Fruit fly (Drosophila melanogaster) whole organism, embryonic: ENCODE results near the gene CG33095.

Experiments used
- Bgb ChIP-seq: fragments of 200-800 bp; sonication (Bioruptor generic); IDR thresholded peaks from 2 replicates; pipeline ENCODE4 v1.3.6; 2022; ENCODE audit warnings: missing biosample characterization, missing genetic modification characterization; ENCODE audit not compliant: partially characterized antibody
- CG10267 ChIP-seq: fragments of 200-800 bp; sonication (Bioruptor generic); optimal IDR thresholded peaks from 2 replicates; lab custom pipeline; 2018; ENCODE audit warnings: missing biosample characterization, mild to moderate bottlenecking, missing genetic modification characterization, moderate library complexity
- CG11398 ChIP-seq: fragments of 200-800 bp; sonication (Bioruptor generic); optimal IDR thresholded peaks from 2 replicates; lab custom pipeline; 2016; ENCODE audit warnings: missing biosample characterization, missing genetic modification characterization
- CG11695 ChIP-seq: fragments of 200-800 bp; sonication (Bioruptor generic); IDR thresholded peaks from 3 replicates; pipeline ENCODE4 v1.3.6; 2022; ENCODE audit warnings: missing biosample characterization, missing genetic modification characterization
- CG12299 ChIP-seq: fragments of 200-800 bp; sonication (Bioruptor generic); optimal IDR thresholded peaks from 2 replicates; lab custom pipeline; 2018; ENCODE audit warnings: missing biosample characterization, mild to moderate bottlenecking, missing genetic modification characterization
- CG13624 ChIP-seq: fragments of 200-800 bp; sonication (Bioruptor generic); optimal IDR thresholded peaks from 2 replicates; lab custom pipeline; 2016; ENCODE audit warnings: missing biosample characterization, missing genetic modification characterization
- CG14710 ChIP-seq: fragments of 200-800 bp; sonication (Bioruptor generic); optimal IDR thresholded peaks from 3 replicates; lab custom pipeline; 2019; ENCODE audit warnings: missing biosample characterization, mild to moderate bottlenecking, missing genetic modification characterization, moderate library complexity
- CG15514 ChIP-seq: fragments of 200-800 bp; sonication (Bioruptor generic); optimal IDR thresholded peaks from 3 replicates; lab custom pipeline; 2017; ENCODE audit warnings: missing biosample characterization, missing genetic modification characterization, mild to moderate bottlenecking, moderate library complexity, missing genetic modification reagents
- CG1603 ChIP-seq: fragments of 200-800 bp; sonication (Bioruptor generic); optimal IDR thresholded peaks from 2 replicates; lab custom pipeline; 2019; ENCODE audit warnings: missing biosample characterization, mild to moderate bottlenecking, missing genetic modification characterization, moderate library complexity
- CG1647 ChIP-seq: fragments of 200-800 bp; sonication (Bioruptor generic); optimal IDR thresholded peaks from 3 replicates; lab custom pipeline; 2016; ENCODE audit warnings: missing biosample characterization, missing genetic modification characterization
- CG17186 ChIP-seq: fragments of 200-800 bp; sonication (Bioruptor generic); optimal IDR thresholded peaks from 3 replicates; lab custom pipeline; 2017; ENCODE audit warnings: missing biosample characterization, missing genetic modification reagents, missing genetic modification characterization
- CG17568 ChIP-seq: fragments of 200-800 bp; sonication (Bioruptor generic); optimal IDR thresholded peaks from 2 replicates; lab custom pipeline; 2018; ENCODE audit warnings: missing biosample characterization, mild to moderate bottlenecking, missing genetic modification characterization, moderate library complexity
- CG30020 ChIP-seq: fragments of 200-800 bp; optimal IDR thresholded peaks from 2 replicates; lab custom pipeline; 2019; ENCODE audit warnings: missing biosample characterization, mild to moderate bottlenecking, missing genetic modification characterization, moderate library complexity
- CG31441 ChIP-seq: fragments of 200-800 bp; sonication (Bioruptor generic); IDR thresholded peaks from 2 replicates; pipeline ENCODE4 v1.3.6; 2022; ENCODE audit warnings: missing biosample characterization, missing genetic modification characterization
- CG3163 ChIP-seq: fragments of 200-800 bp; sonication (Bioruptor generic); optimal IDR thresholded peaks from 3 replicates; lab custom pipeline; 2016; ENCODE audit warnings: missing biosample characterization, missing genetic modification characterization
- CG32767 ChIP-seq: fragments of 200-800 bp; sonication (Bioruptor generic); IDR thresholded peaks from 2 replicates; pipeline ENCODE4 v1.3.6; 2022; ENCODE audit warnings: missing biosample characterization, missing genetic modification characterization
- CG34422 ChIP-seq: fragments of 200-800 bp; sonication (Bioruptor generic); IDR thresholded peaks from 3 replicates; pipeline ENCODE4 v1.3.6; 2022; ENCODE audit warnings: missing biosample characterization, missing genetic modification characterization
- CG4617 ChIP-seq: fragments of 200-800 bp; sonication (Bioruptor generic); optimal IDR thresholded peaks from 3 replicates; lab custom pipeline; 2016; ENCODE audit warnings: missing biosample characterization, missing genetic modification characterization, borderline replicate concordance
- CG4730 ChIP-seq: fragments of 200-800 bp; sonication (Bioruptor generic); IDR thresholded peaks from 2 replicates; pipeline ENCODE4 v1.3.6; 2022; ENCODE audit warnings: missing biosample characterization, missing genetic modification characterization
- CG4854 ChIP-seq: fragments of 200-800 bp; sonication (Bioruptor generic); optimal IDR thresholded peaks from 2 replicates; lab custom pipeline; 2016; ENCODE audit warnings: missing biosample characterization, missing genetic modification characterization, inconsistent platforms
- CG6854 ChIP-seq: fragments of 200-800 bp; sonication (Bioruptor generic); optimal IDR thresholded peaks from 3 replicates; lab custom pipeline; 2017; ENCODE audit warnings: missing biosample characterization, mild to moderate bottlenecking, missing genetic modification characterization
- CG7556 ChIP-seq: fragments of 200-800 bp; sonication (Bioruptor generic); optimal IDR thresholded peaks from 2 replicates; lab custom pipeline; 2017; ENCODE audit warnings: missing biosample characterization, mild to moderate bottlenecking, missing genetic modification characterization
- CG8281 ChIP-seq: fragments of 200-800 bp; sonication (Bioruptor generic); optimal IDR thresholded peaks from 2 replicates; lab custom pipeline; 2018; ENCODE audit warnings: missing biosample characterization, mild to moderate bottlenecking, missing genetic modification characterization, moderate library complexity
- D19A ChIP-seq: fragments of 200-800 bp; optimal IDR thresholded peaks from 3 replicates; lab custom pipeline; 2019; ENCODE audit warnings: missing biosample characterization, mild to moderate bottlenecking, missing genetic modification characterization, moderate library complexity
- Dbx ChIP-seq: fragments of 200-800 bp; sonication (Bioruptor generic); IDR thresholded peaks from 3 replicates; pipeline ENCODE4 v1.3.6; 2022; ENCODE audit warnings: missing biosample characterization, missing genetic modification characterization
- Dek ChIP-seq: fragments of 200-800 bp; sonication (Bioruptor generic); optimal IDR thresholded peaks from 3 replicates; lab custom pipeline; 2019; ENCODE audit warnings: missing biosample characterization, mild to moderate bottlenecking, missing genetic modification characterization, moderate library complexity
- Doc3 ChIP-seq: fragments of 200-800 bp; sonication (Bioruptor generic); IDR thresholded peaks from 3 replicates; pipeline ENCODE4 v1.3.6; 2022; ENCODE audit warnings: missing biosample characterization, missing genetic modification characterization; ENCODE audit not compliant: partially characterized antibody
- Ets97D ChIP-seq: fragments of 200-800 bp; sonication (Bioruptor generic); optimal IDR thresholded peaks from 3 replicates; lab custom pipeline; 2016; ENCODE audit warnings: missing biosample characterization, missing genetic modification characterization
- Fer1 ChIP-seq: fragments of 200-800 bp; sonication (Bioruptor generic); optimal IDR thresholded peaks from 2 replicates; lab custom pipeline; 2017; ENCODE audit warnings: missing biosample characterization, mild to moderate bottlenecking, missing genetic modification characterization
- H2.0 ChIP-seq: fragments of 200-800 bp; sonication (Bioruptor generic); IDR thresholded peaks from 2 replicates; pipeline ENCODE4 v1.3.6; 2022; ENCODE audit warnings: missing biosample characterization, missing genetic modification characterization
- Hr51 ChIP-seq, 2 experiments: fragments of 200-800 bp; sonication (Bioruptor generic); optimal IDR thresholded peaks; 2 replicates in 1 of 2; 3 replicates in 1 of 2; lab custom pipeline; 2016 to 2018; ENCODE audit warnings: missing biosample characterization in 2 of 2, missing genetic modification characterization in 2 of 2, mild to moderate bottlenecking in 1 of 2, moderate library complexity in 1 of 2
- MESR4 ChIP-seq: fragments of 200-800 bp; sonication (Bioruptor generic); optimal IDR thresholded peaks from 2 replicates; lab custom pipeline; 2018; ENCODE audit warnings: missing biosample characterization, mild to moderate bottlenecking, missing genetic modification characterization, moderate library complexity
- Ravus ChIP-seq: fragments of 200-800 bp; sonication (Bioruptor generic); IDR thresholded peaks from 2 replicates; pipeline ENCODE4 v1.3.6; 2022; ENCODE audit warnings: missing biosample characterization, missing genetic modification characterization
- Rx ChIP-seq: fragments of 200-800 bp; sonication (Bioruptor generic); IDR thresholded peaks from 2 replicates; pipeline ENCODE4 v1.3.6; 2022; ENCODE audit warnings: missing biosample characterization, missing genetic modification characterization
- YL-1 ChIP-seq: fragments of 200-800 bp; sonication (Bioruptor generic); optimal IDR thresholded peaks from 3 replicates; lab custom pipeline; 2017; ENCODE audit warnings: missing biosample characterization, mild to moderate bottlenecking, missing genetic modification characterization
- bowl ChIP-seq: fragments of 200-800 bp; sonication (Bioruptor generic); IDR thresholded peaks from 2 replicates; pipeline ENCODE4 v1.3.6; 2022; ENCODE audit warnings: missing biosample characterization, missing genetic modification characterization
- chn ChIP-seq: fragments of 200-800 bp; sonication (Bioruptor generic); optimal IDR thresholded peaks from 2 replicates; lab custom pipeline; 2016; ENCODE audit warnings: missing biosample characterization, missing genetic modification characterization
- crc ChIP-seq: fragments of 200-800 bp; sonication (Bioruptor generic); optimal IDR thresholded peaks from 2 replicates; lab custom pipeline; 2016; ENCODE audit warnings: missing biosample characterization, missing genetic modification characterization
- crp ChIP-seq, 2 experiments: fragments of 200-800 bp; sonication (Bioruptor generic); optimal IDR thresholded peaks; 2 replicates in 1 of 2; 3 replicates in 1 of 2; lab custom pipeline; 2017; ENCODE audit warnings: missing biosample characterization in 2 of 2, missing genetic modification characterization in 2 of 2, mild to moderate bottlenecking in 1 of 2, moderate library complexity in 1 of 2
- dan ChIP-seq: fragments of 200-800 bp; sonication (Bioruptor generic); IDR thresholded peaks from 2 replicates; pipeline ENCODE4 v1.3.6; 2022; ENCODE audit warnings: missing biosample characterization, missing genetic modification characterization
- eve ChIP-seq, 2 experiments: fragments of >200 bp; optimal IDR thresholded peaks; 2 replicates each; lab custom pipeline; 2017; ENCODE audit warnings: missing biosample characterization in 2 of 2, missing genetic modification characterization in 2 of 2
- gfzf ChIP-seq: fragments of 200-800 bp; sonication (Bioruptor generic); optimal IDR thresholded peaks from 2 replicates; lab custom pipeline; 2016; ENCODE audit warnings: missing biosample characterization, mild to moderate bottlenecking, missing genetic modification characterization, moderate library complexity
- phol ChIP-seq: fragments of 200-800 bp; sonication (Bioruptor generic); optimal IDR thresholded peaks from 3 replicates; lab custom pipeline; 2018; ENCODE audit warnings: missing biosample characterization, mild to moderate bottlenecking, missing genetic modification characterization, moderate library complexity
- row ChIP-seq: fragments of 200-800 bp; sonication (Bioruptor generic); IDR thresholded peaks from 3 replicates; pipeline ENCODE4 v1.3.6; 2022; ENCODE audit warnings: missing biosample characterization, missing genetic modification characterization
- seq ChIP-seq: fragments of 200-800 bp; sonication (Bioruptor generic); IDR thresholded peaks from 2 replicates; pipeline ENCODE4 v1.3.6; 2022; ENCODE audit warnings: missing biosample characterization, missing genetic modification characterization
- stwl ChIP-seq: fragments of 200-800 bp; sonication (Bioruptor generic); optimal IDR thresholded peaks from 3 replicates; lab custom pipeline; 2018; ENCODE audit warnings: missing biosample characterization, mild to moderate bottlenecking, missing genetic modification characterization, moderate library complexity
- sug ChIP-seq: fragments of 200-800 bp; optimal IDR thresholded peaks from 2 replicates; lab custom pipeline; 2019; ENCODE audit warnings: missing biosample characterization, mild to moderate bottlenecking, missing genetic modification characterization, moderate library complexity
- toy ChIP-seq: fragments of 200-800 bp; sonication (Bioruptor generic); IDR thresholded peaks from 2 replicates; pipeline ENCODE4 v1.3.6; 2022; ENCODE audit warnings: missing biosample characterization, missing genetic modification characterization
- trem ChIP-seq: fragments of 200-800 bp; optimal IDR thresholded peaks from 3 replicates; lab custom pipeline; 2019; ENCODE audit warnings: missing biosample characterization, mild to moderate bottlenecking, missing genetic modification characterization, moderate library complexity
- wek ChIP-seq: fragments of 200-800 bp; sonication (Bioruptor generic); optimal IDR thresholded peaks from 3 replicates; lab custom pipeline; 2018; ENCODE audit warnings: missing biosample characterization, mild to moderate bottlenecking, missing genetic modification characterization, moderate library complexity
- zfh2 ChIP-seq: fragments of 200-800 bp; sonication (Bioruptor generic); optimal IDR thresholded peaks from 2 replicates; lab custom pipeline; 2016; ENCODE audit warnings: missing biosample characterization, missing genetic modification characterization

Gene CG33095

DNA sequence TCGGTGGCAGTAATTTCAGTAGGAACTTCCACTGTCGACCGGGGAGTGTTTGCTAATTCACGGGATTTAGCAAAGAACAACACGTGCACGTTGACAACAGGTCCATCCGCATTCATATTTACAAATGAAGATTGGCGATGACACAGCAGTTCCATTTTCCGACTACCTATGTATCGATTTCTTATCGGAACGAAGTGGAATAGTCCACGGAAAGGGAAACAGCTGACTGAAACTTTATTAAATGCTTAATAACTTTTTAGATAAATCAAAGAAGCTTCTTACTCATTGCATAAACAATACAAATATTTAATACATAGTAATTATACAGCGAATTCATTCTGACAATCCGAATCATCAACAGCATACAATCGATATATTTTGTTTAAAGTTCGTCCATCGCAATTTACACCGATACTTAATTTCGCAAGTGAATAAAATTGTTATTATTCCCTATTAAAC lies 29.8 kb downstream of the CG33095 start, which contains the start of the genes Mocs2A, Mocs2B and Clbn (continued):
- peak; percentile 28 for TF ChIP-seq CG14710 (tag; lab: Kevin White, UChicago)
- TF ChIP-seq trem (tag; lab: Kevin White, UChicago) = peak; percentile 15
- no peak for TF ChIP-seq Dbx
- TF ChIP-seq MESR4 (GFP tag; lab: Kevin White, UChicago) = peak; percentile 70
- no peak for TF ChIP-seq CG4854
- peak; percentile 38 for TF ChIP-seq Ets97D (GFP tag; lab: Kevin White, UChicago)
- TF ChIP-seq Fer1 (GFP tag; lab: Kevin White, UChicago) = no peak
- TF ChIP-seq CG8281 (tag; lab: Kevin White, UChicago) = no peak
- peak in 1 of 2 experiments; percentile 77 for TF ChIP-seq crp (GFP tag; optimal IDR thresholded peaks at IDR 0.05; lab: Kevin White, UChicago)
- peak; percentile 49 for TF ChIP-seq YL-1 (GFP tag; lab: Kevin White, UChicago)
- TF ChIP-seq bowl = no peak
- no peak for TF ChIP-seq CG1647 (GFP tag; lab: Kevin White, UChicago)
- TF ChIP-seq CG7556 (GFP tag; lab: Kevin White, UChicago) = no peak
- no peak for TF ChIP-seq CG31441 (GFP tag; lab: Robert Waterston, UW)
- TF ChIP-seq Doc3 = peak; percentile 81
- peak; percentile 39 for TF ChIP-seq CG15514 (GFP tag; lab: Kevin White, UChicago)
- TF ChIP-seq CG11695 (GFP tag; lab: Robert Waterston, UW) = no peak
- TF ChIP-seq row (GFP tag; lab: Robert Waterston, UW) = peak; percentile 64
- no peak for TF ChIP-seq Ravus (GFP tag; lab: Robert Waterston, UW)
- TF ChIP-seq crc (GFP tag; lab: Kevin White, UChicago) = no peak
- peak; percentile 48 for TF ChIP-seq CG1603 (tag; lab: Kevin White, UChicago)
- TF ChIP-seq wek (GFP tag; lab: Kevin White, UChicago) = no peak
- TF ChIP-seq zfh2 = no peak
- TF ChIP-seq gfzf (GFP tag; lab: Kevin White, UChicago) = no peak
- no peak for TF ChIP-seq dan (GFP tag; lab: Robert Waterston, UW)
- no peak for TF ChIP-seq CG3163 (GFP tag; lab: Kevin White, UChicago)
- no peak for TF ChIP-seq CG4730 (GFP tag; lab: Robert Waterston, UW)
- no peak for TF ChIP-seq seq (GFP tag; lab: Robert Waterston, UW)
- TF ChIP-seq CG17186 = no peak
- TF ChIP-seq CG30020 (tag; lab: Kevin White, UChicago) = peak; percentile 80
- no peak for TF ChIP-seq CG32767 (GFP tag; lab: Robert Waterston, UW)
- TF ChIP-seq D19A (tag; lab: Kevin White, UChicago) = no peak
- no peak for TF ChIP-seq sug (tag; lab: Kevin White, UChicago)
- TF ChIP-seq chn (GFP tag; lab: Kevin White, UChicago) = no peak
- peak; percentile 9 for TF ChIP-seq phol (tag; lab: Kevin White, UChicago)
- peak; percentile 55; the same call in 1 of the 3 replicates for TF ChIP-seq CG34422 (GFP tag; lab: Robert Waterston, UW)
- TF ChIP-seq Hr51 (GFP tag; optimal IDR thresholded peaks at IDR 0.05; lab: Kevin White, UChicago) = no peak
- TF ChIP-seq toy = no peak
- peak; percentile 18 for TF ChIP-seq stwl (tag; lab: Kevin White, UChicago)
- peak; percentile 30 for TF ChIP-seq CG4617 (GFP tag; lab: Kevin White, UChicago)
- TF ChIP-seq H2.0 (GFP tag; lab: Robert Waterston, UW) = no peak
- TF ChIP-seq CG10267 (tag; lab: Kevin White, UChicago) = peak; percentile 18
- TF ChIP-seq CG12299 = no peak
- TF ChIP-seq CG6854 (GFP tag; lab: Kevin White, UChicago) = no peak
- TF ChIP-seq Bgb (GFP tag; lab: Robert Waterston, UW) = peak; percentile 69
- no peak for TF ChIP-seq Rx
- TF ChIP-seq CG11398 (GFP tag; lab: Kevin White, UChicago) = no peak
- TF ChIP-seq Dek (tag; lab: Kevin White, UChicago) = no peak
- no peak for TF ChIP-seq CG13624 (GFP tag; lab: Kevin White, UChicago)
- TF ChIP-seq CG17568 (GFP tag; lab: Kevin White, UChicago) = no peak
- no peak for TF ChIP-seq eve (GFP tag; optimal IDR thresholded peaks at IDR 0.05; lab: Kevin White, UChicago)
